Worm (Caenorhabditis elegans) whole organism, late embryonic: ENCODE results near the gene lec-3.

Experiments
- C08G9.2 ChIP-seq: sonication (generic microtip); optimal IDR thresholded peaks from 2 replicates; lab custom pipeline; 2016; ENCODE audit warnings: mild to moderate bottlenecking, missing genetic modification characterization, moderate library complexity, missing compliant biosample characterization
- F13H6.1 ChIP-seq: sonication (generic microtip); optimal IDR thresholded peaks from 2 replicates; lab custom pipeline; 2016; ENCODE audit warnings: missing genetic modification characterization, missing compliant biosample characterization
- K02D7.2 ChIP-seq: sonication (generic microtip); optimal IDR thresholded peaks from 2 replicates; lab custom pipeline; 2017; ENCODE audit warnings: mild to moderate bottlenecking, missing genetic modification characterization, missing compliant biosample characterization
- K09A11.1 ChIP-seq: sonication (generic microtip); optimal IDR thresholded peaks from 2 replicates; lab custom pipeline; 2017; ENCODE audit warnings: antibody characterized with exemption, mild to moderate bottlenecking, missing genetic modification characterization, missing compliant biosample characterization; ENCODE audit not compliant: insufficient read depth
- T23F11.4 ChIP-seq: fragments of 200-800 bp; sonication (Bioruptor generic); optimal IDR thresholded peaks from 2 replicates; lab custom pipeline; 2018; ENCODE audit warnings: mild to moderate bottlenecking, missing genetic modification characterization, missing compliant biosample characterization
- Y22D7AL.16 ChIP-seq: sonication (generic microtip); optimal IDR thresholded peaks from 2 replicates; lab custom pipeline; 2016; ENCODE audit warnings: missing genetic modification characterization, missing compliant biosample characterization
- ceh-18 ChIP-seq: sonication (generic microtip); optimal IDR thresholded peaks from 2 replicates; lab custom pipeline; 2016; ENCODE audit warnings: missing genetic modification characterization, missing compliant biosample characterization
- ceh-19 ChIP-seq: fragments of 200-800 bp; sonication (Bioruptor generic); optimal IDR thresholded peaks from 2 replicates; lab custom pipeline; 2018; ENCODE audit warnings: mild to moderate bottlenecking, missing genetic modification characterization, missing compliant biosample characterization
- ceh-2 ChIP-seq: sonication (generic microtip); optimal IDR thresholded peaks from 2 replicates; lab custom pipeline; 2016; ENCODE audit warnings: missing genotype, missing genetic modification characterization, missing compliant biosample characterization
- ceh-22 ChIP-seq: sonication (generic microtip); optimal IDR thresholded peaks from 2 replicates; lab custom pipeline; 2017; ENCODE audit warnings: missing biosample characterization, missing genetic modification characterization
- ceh-24 ChIP-seq: sonication (generic microtip); optimal IDR thresholded peaks from 2 replicates; lab custom pipeline; 2016; ENCODE audit warnings: mild to moderate bottlenecking, missing genetic modification characterization, missing compliant biosample characterization
- ceh-34 ChIP-seq: sonication (generic microtip); optimal IDR thresholded peaks from 2 replicates; lab custom pipeline; 2016; ENCODE audit warnings: mild to moderate bottlenecking, missing genetic modification characterization, missing compliant biosample characterization
- ceh-45 ChIP-seq: fragments of 200-800 bp; sonication (Bioruptor generic); IDR thresholded peaks from 2 replicates; pipeline ENCODE4 v1.3.6; 2022; ENCODE audit warnings: missing genetic modification reagents, missing genetic modification characterization, missing compliant biosample characterization
- ceh-48 ChIP-seq: sonication (generic microtip); optimal IDR thresholded peaks from 2 replicates; lab custom pipeline; 2016; ENCODE audit warnings: missing genetic modification characterization, inconsistent platforms, missing compliant biosample characterization
- ceh-6 ChIP-seq: fragments of 200-800 bp; sonication (Bioruptor generic); optimal IDR thresholded peaks from 2 replicates; lab custom pipeline; 2018; ENCODE audit warnings: mild to moderate bottlenecking, missing genetic modification characterization, missing compliant biosample characterization
- ceh-9 ChIP-seq: sonication (generic microtip); optimal IDR thresholded peaks from 2 replicates; lab custom pipeline; 2016; ENCODE audit warnings: mild to moderate bottlenecking, missing genetic modification characterization, inconsistent platforms, missing compliant biosample characterization
- elt-2 ChIP-seq: sonication (generic microtip); optimal IDR thresholded peaks from 2 replicates; lab custom pipeline; 2016; ENCODE audit warnings: missing genetic modification reagents, missing genetic modification characterization, missing compliant biosample characterization
- elt-4 ChIP-seq: sonication (generic microtip); optimal IDR thresholded peaks from 2 replicates; lab custom pipeline; 2016; ENCODE audit warnings: missing genetic modification characterization, missing compliant biosample characterization
- ets-4 ChIP-seq: sonication (generic microtip); optimal IDR thresholded peaks from 2 replicates; lab custom pipeline; 2016; ENCODE audit warnings: missing genetic modification characterization, missing compliant biosample characterization
- fax-1 ChIP-seq: sonication (generic microtip); optimal IDR thresholded peaks from 2 replicates; lab custom pipeline; 2016; ENCODE audit warnings: missing genotype, missing genetic modification characterization, missing compliant biosample characterization
- fkh-6 ChIP-seq: sonication (generic microtip); optimal IDR thresholded peaks from 2 replicates; lab custom pipeline; 2016; ENCODE audit warnings: missing genetic modification characterization, missing compliant biosample characterization
- hlh-13 ChIP-seq: fragments of 200-800 bp; sonication (Bioruptor generic); optimal IDR thresholded peaks from 2 replicates; lab custom pipeline; 2018; ENCODE audit warnings: mild to moderate bottlenecking, missing genetic modification characterization, missing compliant biosample characterization
- hlh-30 ChIP-seq: sonication (generic microtip); optimal IDR thresholded peaks from 2 replicates; lab custom pipeline; 2017; ENCODE audit warnings: antibody characterized with exemption, missing genetic modification characterization, missing compliant biosample characterization; ENCODE audit not compliant: insufficient read depth
- hlh-6 ChIP-seq: sonication (generic microtip); optimal IDR thresholded peaks from 2 replicates; lab custom pipeline; 2016; ENCODE audit warnings: missing genotype, missing genetic modification characterization, missing compliant biosample characterization
- lin-11 ChIP-seq: fragments of 200-800 bp; sonication (Bioruptor generic); optimal IDR thresholded peaks from 2 replicates; lab custom pipeline; 2018; ENCODE audit warnings: mild to moderate bottlenecking, missing genetic modification characterization, missing compliant biosample characterization
- madf-2 ChIP-seq: sonication (generic microtip); optimal IDR thresholded peaks from 2 replicates; lab custom pipeline; 2017; ENCODE audit warnings: missing genetic modification characterization, missing compliant biosample characterization
- mec-3 ChIP-seq: sonication (generic microtip); optimal IDR thresholded peaks from 2 replicates; lab custom pipeline; 2016; ENCODE audit warnings: borderline replicate concordance, missing genetic modification characterization, missing compliant biosample characterization
- nhr-11 ChIP-seq: fragments of 150-350 bp; optimal IDR thresholded peaks from 2 replicates; lab custom pipeline; 2014; ENCODE audit warnings: missing biosample characterization, missing genetic modification characterization
- npax-4 ChIP-seq: sonication (generic microtip); optimal IDR thresholded peaks from 2 replicates; lab custom pipeline; 2016; ENCODE audit warnings: missing genetic modification characterization, missing compliant biosample characterization
- pat-9 ChIP-seq: fragments of 200-800 bp; sonication (Bioruptor generic); optimal IDR thresholded peaks from 2 replicates; lab custom pipeline; 2018; ENCODE audit warnings: mild to moderate bottlenecking, missing genetic modification characterization, moderate library complexity, missing compliant biosample characterization
- pha-2 ChIP-seq: sonication (generic microtip); optimal IDR thresholded peaks from 2 replicates; lab custom pipeline; 2017; ENCODE audit warnings: mild to moderate bottlenecking, missing genetic modification characterization, missing compliant biosample characterization
- pha-4 ChIP-seq: fragments of 150-350 bp; optimal IDR thresholded peaks from 2 replicates; lab custom pipeline; 2018; ENCODE audit warnings: missing biosample characterization, missing genetic modification reagents, missing genetic modification characterization
- sdc-2 ChIP-seq: sonication (generic microtip); optimal IDR thresholded peaks from 2 replicates; lab custom pipeline; 2016; ENCODE audit warnings: missing genotype, missing genetic modification characterization, missing compliant biosample characterization
- sox-2 ChIP-seq: fragments of 200-800 bp; sonication (Bioruptor generic); IDR thresholded peaks from 2 replicates; pipeline ENCODE4 v1.3.6; 2022; ENCODE audit warnings: missing genetic modification reagents, missing genetic modification characterization, missing compliant biosample characterization
- sox-4 ChIP-seq: sonication (generic microtip); optimal IDR thresholded peaks from 2 replicates; lab custom pipeline; 2017; ENCODE audit warnings: mild to moderate bottlenecking, missing genetic modification characterization, inconsistent platforms, missing compliant biosample characterization
- syd-9 ChIP-seq: sonication (generic microtip); optimal IDR thresholded peaks from 2 replicates; lab custom pipeline; 2016; ENCODE audit warnings: mild to moderate bottlenecking, missing genetic modification characterization, moderate library complexity, missing compliant biosample characterization
- tbx-2 ChIP-seq: sonication (generic microtip); optimal IDR thresholded peaks from 2 replicates; lab custom pipeline; 2016; ENCODE audit warnings: missing genetic modification characterization, missing compliant biosample characterization
- tbx-7 ChIP-seq: sonication (generic microtip); optimal IDR thresholded peaks from 2 replicates; lab custom pipeline; 2016; ENCODE audit warnings: missing genotype, missing genetic modification characterization, missing compliant biosample characterization
- ttx-3 ChIP-seq: sonication (generic microtip); optimal IDR thresholded peaks from 2 replicates; lab custom pipeline; 2016; ENCODE audit warnings: missing genetic modification reagents, missing genetic modification characterization, missing compliant biosample characterization
- unc-3 ChIP-seq, 2 experiments: fragments of 200-800 bp in 1 of 2; sonication (Bioruptor generic) in 1 of 2; sonication (generic microtip) in 1 of 2; conservative IDR thresholded peaks in 1 of 2; optimal IDR thresholded peaks in 1 of 2; 2 replicates each; pipeline versions ENCODE4 v1.3.6 to Lab custom; 2016 to 2022; ENCODE audit warnings: missing compliant biosample characterization in 2 of 2, missing genetic modification characterization in 2 of 2, missing genetic modification reagents in 1 of 2
- unc-42 ChIP-seq: sonication (generic microtip); optimal IDR thresholded peaks from 2 replicates; lab custom pipeline; 2016; ENCODE audit warnings: missing genotype, missing genetic modification characterization, missing compliant biosample characterization
- unc-86 ChIP-seq: sonication (generic microtip); optimal IDR thresholded peaks from 2 replicates; lab custom pipeline; 2016; ENCODE audit warnings: missing genetic modification characterization, missing compliant biosample characterization
- ztf-16 ChIP-seq: sonication (generic microtip); optimal IDR thresholded peaks from 2 replicates; lab custom pipeline; 2017; ENCODE audit warnings: missing genetic modification characterization, missing compliant biosample characterization

lec-3 gene

ce11 chrII:10012490-10012889 lies 21.6 kb downstream of the lec-3 start:
- TF ChIP-seq ttx-3 (tag; lab: Kevin White, UChicago), result no peak
- TF ChIP-seq hlh-30 (tag; lab: Kevin White, UChicago), result no peak
- no peak for TF ChIP-seq ceh-9 (tag; lab: Kevin White, UChicago)
- TF ChIP-seq npax-4 (tag; lab: Kevin White, UChicago), result no peak
- TF ChIP-seq syd-9 (tag; lab: Kevin White, UChicago), result no peak
- no peak for TF ChIP-seq sdc-2 (tag; lab: Kevin White, UChicago)
- TF ChIP-seq ceh-45, result no peak
- no peak for TF ChIP-seq ceh-6
- TF ChIP-seq ets-4 (tag; lab: Kevin White, UChicago), result no peak
- no peak for TF ChIP-seq T23F11.4
- TF ChIP-seq unc-3 (GFP tag; conservative IDR thresholded peaks at IDR 0.05; lab: Robert Waterston, UW), result no peak
- no peak for TF ChIP-seq unc-3 (tag; optimal IDR thresholded peaks at IDR 0.05; lab: Kevin White, UChicago)
- no peak for TF ChIP-seq tbx-2
- TF ChIP-seq elt-4, result no peak
- TF ChIP-seq elt-2 (tag; lab: Kevin White, UChicago), result no peak
- TF ChIP-seq ceh-18 (tag; lab: Kevin White, UChicago), result no peak
- TF ChIP-seq F13H6.1 (tag; lab: Kevin White, UChicago), result no peak

ce11 chrII:10014384-10014783 lies 23.5 kb downstream of the lec-3 start:
- TF ChIP-seq ceh-2 (no peak), K02D7.2 (tag; lab: Kevin White, UChicago) (no peak), C08G9.2 (no peak), madf-2 (tag; lab: Kevin White, UChicago) (no peak), fkh-6 (tag; lab: Kevin White, UChicago) (no peak), unc-86 (tag; lab: Kevin White, UChicago) (no peak), tbx-7 (tag; lab: Kevin White, UChicago) (no peak), ceh-24 (tag; lab: Kevin White, UChicago) (no peak), pha-4 (no peak), Y22D7AL.16 (no peak), hlh-6 (no peak), hlh-13 (GFP tag; lab: Kevin White, UChicago) (no peak), hlh-30 (tag; lab: Kevin White, UChicago) (no peak), sox-4 (no peak)
- TF ChIP-seq, all 69 proteins: peak for 0

- no peak for TF ChIP-seq ztf-16 (tag; lab: Kevin White, UChicago)
- no peak for TF ChIP-seq ceh-34
- TF ChIP-seq K02D7.2 (tag; lab: Kevin White, UChicago), result no peak
- TF ChIP-seq, all 69 proteins: peak for 0
Measured at ce11 chrII:10016013-10016412, 25.1 kb downstream of the lec-3 start, which contains the start of gene lec-2. TSS of gene lec-2 (minus strand) at chrII:10016183.

- TF ChIP-seq unc-3 (GFP tag; conservative IDR thresholded peaks at IDR 0.05; lab: Robert Waterston, UW) (no peak), unc-3 (tag; optimal IDR thresholded peaks at IDR 0.05; lab: Kevin White, UChicago) (no peak), K09A11.1 (no peak), unc-42 (tag; lab: Kevin White, UChicago) (no peak), sox-2 (GFP tag; lab: Robert Waterston, UW) (no peak), F13H6.1 (tag; lab: Kevin White, UChicago) (no peak), ttx-3 (tag; lab: Kevin White, UChicago) (no peak), hlh-30 (tag; lab: Kevin White, UChicago) (no peak), ceh-48 (tag; lab: Kevin White, UChicago) (no peak), syd-9 (tag; lab: Kevin White, UChicago) (no peak), ceh-6 (no peak), mec-3 (tag; lab: Kevin White, UChicago) (no peak), fax-1 (no peak), ceh-19 (GFP tag; lab: Kevin White, UChicago) (no peak), pha-2 (no peak), lin-11 (no peak), ceh-9 (tag; lab: Kevin White, UChicago) (no peak), nhr-11 (tag; lab: Kevin White, UChicago) (no peak), ceh-22 (tag; lab: Kevin White, UChicago) (no peak), pat-9 (tag; lab: Kevin White, UChicago) (no peak)
Measured at ce11 chrII:10017528-10017927, 26.6 kb downstream of the lec-3 start.
